Fruit fly (Drosophila melanogaster) whole organism, embryonic: Measurements from ENCODE around the gene vkg.

ENCODE experiments used
- ATbp ChIP-seq: fragments of 200-800 bp; sonication (Bioruptor generic); optimal IDR thresholded peaks from 2 replicates; lab custom pipeline; 2017; ENCODE audit warnings: missing biosample characterization, mild to moderate bottlenecking, missing genetic modification characterization, missing genetic modification reagents
- B-H2 ChIP-seq: fragments of 200-800 bp; sonication (Bioruptor generic); optimal IDR thresholded peaks from 2 replicates; lab custom pipeline; 2018; ENCODE audit warnings: missing biosample characterization, mild to moderate bottlenecking, missing genetic modification characterization
- BtbVII ChIP-seq: fragments of 200-800 bp; sonication (Bioruptor generic); optimal IDR thresholded peaks from 3 replicates; lab custom pipeline; 2017; ENCODE audit warnings: missing biosample characterization, mild to moderate bottlenecking, missing genetic modification characterization
- Bteb2 ChIP-seq: fragments of 200-800 bp; sonication (Bioruptor generic); optimal IDR thresholded peaks from 2 replicates; lab custom pipeline; 2016; ENCODE audit warnings: missing biosample characterization, missing genetic modification characterization
- CG10147 ChIP-seq: fragments of 200-800 bp; sonication (Bioruptor generic); optimal IDR thresholded peaks from 2 replicates; lab custom pipeline; 2019; ENCODE audit warnings: missing biosample characterization, mild to moderate bottlenecking, missing genetic modification characterization, moderate library complexity
- CG12219 ChIP-seq: fragments of 200-800 bp; sonication (Bioruptor generic); optimal IDR thresholded peaks from 3 replicates; lab custom pipeline; 2018; ENCODE audit warnings: missing biosample characterization, mild to moderate bottlenecking, missing genetic modification characterization
- CG12299 ChIP-seq: fragments of 200-800 bp; sonication (Bioruptor generic); optimal IDR thresholded peaks from 2 replicates; lab custom pipeline; 2018; ENCODE audit warnings: missing biosample characterization, mild to moderate bottlenecking, missing genetic modification characterization
- CG12391 ChIP-seq: fragments of 200-800 bp; sonication (Bioruptor generic); optimal IDR thresholded peaks from 3 replicates; lab custom pipeline; 2018; ENCODE audit warnings: missing biosample characterization, mild to moderate bottlenecking, missing genetic modification characterization, moderate library complexity
- CG15601 ChIP-seq: fragments of 200-800 bp; sonication (Bioruptor generic); optimal IDR thresholded peaks from 3 replicates; lab custom pipeline; 2019; ENCODE audit warnings: missing biosample characterization, mild to moderate bottlenecking, missing genetic modification characterization, moderate library complexity
- CG16815 ChIP-seq: fragments of 200-800 bp; sonication (Bioruptor generic); optimal IDR thresholded peaks from 3 replicates; lab custom pipeline; 2017; ENCODE audit warnings: missing biosample characterization, mild to moderate bottlenecking, missing genetic modification characterization
- CG17361 ChIP-seq: fragments of 200-800 bp; sonication (Bioruptor generic); IDR thresholded peaks from 3 replicates; pipeline ENCODE4 v1.3.6; 2022; ENCODE audit warnings: missing biosample characterization, missing genetic modification characterization
- CG31365 ChIP-seq: fragments of 200-800 bp; sonication (Bioruptor generic); optimal IDR thresholded peaks from 2 replicates; lab custom pipeline; 2018; ENCODE audit warnings: missing biosample characterization, mild to moderate bottlenecking, missing genetic modification characterization
- CG32772 ChIP-seq: fragments of 200-800 bp; sonication (Bioruptor generic); IDR thresholded peaks from 2 replicates; pipeline ENCODE4 v1.3.6; 2022; ENCODE audit warnings: missing biosample characterization, missing genetic modification characterization
- CG34422 ChIP-seq: fragments of 200-800 bp; sonication (Bioruptor generic); IDR thresholded peaks from 3 replicates; pipeline ENCODE4 v1.3.6; 2022; ENCODE audit warnings: missing biosample characterization, missing genetic modification characterization
- CG6175 ChIP-seq: fragments of 200-800 bp; sonication (Bioruptor generic); IDR thresholded peaks from 3 replicates; pipeline ENCODE4 v1.3.6; 2022; ENCODE audit warnings: missing biosample characterization, missing genetic modification characterization
- CG6254 ChIP-seq: fragments of 200-800 bp; sonication (Bioruptor generic); optimal IDR thresholded peaks from 3 replicates; lab custom pipeline; 2017; ENCODE audit warnings: mild to moderate bottlenecking, missing biosample characterization, missing genetic modification reagents, missing genetic modification characterization
- CG7556 ChIP-seq: fragments of 200-800 bp; sonication (Bioruptor generic); optimal IDR thresholded peaks from 2 replicates; lab custom pipeline; 2017; ENCODE audit warnings: missing biosample characterization, mild to moderate bottlenecking, missing genetic modification characterization
- CG9437 ChIP-seq: fragments of 200-800 bp; sonication (Bioruptor generic); optimal IDR thresholded peaks from 2 replicates; lab custom pipeline; 2018; ENCODE audit warnings: missing biosample characterization, mild to moderate bottlenecking, missing genetic modification characterization
- Dad ChIP-seq: fragments of 200-800 bp; sonication (Bioruptor generic); optimal IDR thresholded peaks from 3 replicates; lab custom pipeline; 2016; ENCODE audit warnings: missing biosample characterization, missing genetic modification characterization
- Dll ChIP-seq: fragments of 200-800 bp; sonication (Bioruptor generic); IDR thresholded peaks from 4 replicates; pipeline ENCODE4 v1.3.6; 2022; ENCODE audit warnings: missing biosample characterization, missing genetic modification characterization; ENCODE audit not compliant: partially characterized antibody
- Doc2 ChIP-seq: fragments of 200-800 bp; sonication (Bioruptor generic); IDR thresholded peaks from 2 replicates; pipeline ENCODE4 v1.3.6; 2022; ENCODE audit warnings: missing biosample characterization, missing genetic modification characterization
- Doc3 ChIP-seq: fragments of 200-800 bp; sonication (Bioruptor generic); IDR thresholded peaks from 3 replicates; pipeline ENCODE4 v1.3.6; 2022; ENCODE audit warnings: missing biosample characterization, missing genetic modification characterization; ENCODE audit not compliant: partially characterized antibody
- Dp ChIP-seq: fragments of 200-800 bp; sonication (Bioruptor generic); optimal IDR thresholded peaks from 2 replicates; lab custom pipeline; 2018; ENCODE audit warnings: missing biosample characterization, mild to moderate bottlenecking, missing genetic modification characterization, moderate library complexity
- E2f2 ChIP-seq: fragments of 200-800 bp; sonication (Bioruptor generic); IDR thresholded peaks from 2 replicates; pipeline ENCODE4 v1.3.6; 2022; ENCODE audit warnings: missing biosample characterization, missing genetic modification characterization
- MBD-R2 ChIP-seq: fragments of 200-800 bp; sonication (Bioruptor generic); IDR thresholded peaks from 2 replicates; pipeline ENCODE4 v1.3.6; 2022; ENCODE audit warnings: missing biosample characterization, missing genetic modification characterization
- Meics ChIP-seq: fragments of 200-800 bp; sonication (Bioruptor generic); optimal IDR thresholded peaks from 2 replicates; lab custom pipeline; 2017; ENCODE audit warnings: missing biosample characterization, mild to moderate bottlenecking, missing genetic modification characterization
- Oli ChIP-seq: fragments of 200-800 bp; sonication (Bioruptor generic); optimal IDR thresholded peaks from 2 replicates; lab custom pipeline; 2018; ENCODE audit warnings: missing biosample characterization, mild to moderate bottlenecking, missing genetic modification characterization, moderate library complexity
- Optix ChIP-seq: fragments of 200-800 bp; sonication (Bioruptor generic); IDR thresholded peaks from 3 replicates; pipeline ENCODE4 v1.3.6; 2022; ENCODE audit warnings: missing biosample characterization, missing genetic modification characterization
- Sox102F ChIP-seq: fragments of 200-800 bp; sonication (Bioruptor generic); optimal IDR thresholded peaks from 2 replicates; lab custom pipeline; 2018; ENCODE audit warnings: missing biosample characterization, mild to moderate bottlenecking, missing genetic modification characterization, moderate library complexity
- Vsx1 ChIP-seq: fragments of 200-800 bp; sonication (Bioruptor generic); optimal IDR thresholded peaks from 2 replicates; lab custom pipeline; 2017; ENCODE audit warnings: missing biosample characterization, mild to moderate bottlenecking, missing genetic modification characterization, missing genetic modification reagents
- al ChIP-seq: fragments of 200-800 bp; sonication (Bioruptor generic); IDR thresholded peaks from 2 replicates; pipeline ENCODE4 v1.3.6; 2022; ENCODE audit warnings: missing biosample characterization, missing genetic modification characterization
- cwo ChIP-seq: fragments of 200-800 bp; sonication (Bioruptor generic); optimal IDR thresholded peaks from 3 replicates; lab custom pipeline; 2017; ENCODE audit warnings: missing biosample characterization, missing genetic modification characterization, mild to moderate bottlenecking, moderate library complexity, missing genetic modification reagents
- dpn ChIP-seq, 2 experiments: fragments of 200-800 bp; sonication (Bioruptor generic); optimal IDR thresholded peaks; 3 replicates each; lab custom pipeline; 2016; ENCODE audit warnings: missing biosample characterization in 2 of 2, missing genetic modification characterization in 2 of 2
- ewg ChIP-seq: fragments of 200-800 bp; sonication (Bioruptor generic); optimal IDR thresholded peaks from 3 replicates; lab custom pipeline; 2017; ENCODE audit warnings: mild to moderate bottlenecking, missing biosample characterization, missing genetic modification reagents, missing genetic modification characterization
- eyg ChIP-seq: fragments of 200-800 bp; sonication (Bioruptor generic); optimal IDR thresholded peaks from 3 replicates; lab custom pipeline; 2016; ENCODE audit warnings: missing biosample characterization, missing genetic modification characterization
- ftz-f1 ChIP-seq: fragments of 200-800 bp; sonication (Bioruptor generic); optimal IDR thresholded peaks from 2 replicates; lab custom pipeline; 2016; ENCODE audit warnings: missing biosample characterization, missing genetic modification characterization
- gce ChIP-seq: fragments of 200-800 bp; sonication (Bioruptor generic); IDR thresholded peaks from 3 replicates; pipeline ENCODE4 v1.3.6; 2022; ENCODE audit warnings: missing biosample characterization, missing genetic modification characterization
- h ChIP-seq: fragments of >200 bp; optimal IDR thresholded peaks from 2 replicates; lab custom pipeline; 2017
- insv ChIP-seq, 2 experiments: fragments of 200-800 bp; sonication (Bioruptor generic); optimal IDR thresholded peaks; 3 replicates each; lab custom pipeline; 2016 to 2018; ENCODE audit warnings: missing biosample characterization in 2 of 2, missing genetic modification characterization in 2 of 2
- lola ChIP-seq, 3 experiments: fragments of >200 bp in 2 of 3; fragments of 200-800 bp in 1 of 3; sonication (Bioruptor generic) in 1 of 3; optimal IDR thresholded peaks; 2 replicates each; lab custom pipeline; 2017 to 2019; ENCODE audit warnings: missing biosample characterization in 3 of 3, missing genetic modification characterization in 3 of 3, mild to moderate bottlenecking in 1 of 3, moderate library complexity in 1 of 3
- phol ChIP-seq: fragments of 200-800 bp; sonication (Bioruptor generic); optimal IDR thresholded peaks from 3 replicates; lab custom pipeline; 2018; ENCODE audit warnings: missing biosample characterization, mild to moderate bottlenecking, missing genetic modification characterization, moderate library complexity
- pnt ChIP-seq: fragments of 200-800 bp; sonication (Bioruptor generic); optimal IDR thresholded peaks from 3 replicates; lab custom pipeline; 2016; ENCODE audit warnings: missing biosample characterization, missing genetic modification characterization
- pum ChIP-seq: fragments of 200-800 bp; sonication (Bioruptor generic); optimal IDR thresholded peaks from 2 replicates; lab custom pipeline; 2016; ENCODE audit warnings: missing biosample characterization, missing genetic modification characterization
- rib ChIP-seq: fragments of 200-800 bp; sonication (Bioruptor generic); IDR thresholded peaks from 2 replicates; pipeline ENCODE4 v1.3.6; 2022; ENCODE audit warnings: missing biosample characterization, missing genetic modification characterization
- slbo ChIP-seq: fragments of 200-800 bp; sonication (Bioruptor generic); IDR thresholded peaks from 2 replicates; pipeline ENCODE4 v1.3.6; 2022; ENCODE audit warnings: missing biosample characterization, missing genetic modification characterization
- tio ChIP-seq: fragments of 200-800 bp; sonication (Bioruptor generic); optimal IDR thresholded peaks from 2 replicates; lab custom pipeline; 2017; ENCODE audit warnings: missing biosample characterization, missing genetic modification characterization, inconsistent platforms
- tll ChIP-seq, 2 experiments: fragments of 200-800 bp in 1 of 2; fragments of >200 bp in 1 of 2; sonication (Bioruptor generic) in 1 of 2; optimal IDR thresholded peaks; 2 replicates each; lab custom pipeline; 2017 to 2019; ENCODE audit warnings: missing biosample characterization in 2 of 2, missing genetic modification characterization in 2 of 2, mild to moderate bottlenecking in 1 of 2, moderate library complexity in 1 of 2

vkg gene

DNA sequence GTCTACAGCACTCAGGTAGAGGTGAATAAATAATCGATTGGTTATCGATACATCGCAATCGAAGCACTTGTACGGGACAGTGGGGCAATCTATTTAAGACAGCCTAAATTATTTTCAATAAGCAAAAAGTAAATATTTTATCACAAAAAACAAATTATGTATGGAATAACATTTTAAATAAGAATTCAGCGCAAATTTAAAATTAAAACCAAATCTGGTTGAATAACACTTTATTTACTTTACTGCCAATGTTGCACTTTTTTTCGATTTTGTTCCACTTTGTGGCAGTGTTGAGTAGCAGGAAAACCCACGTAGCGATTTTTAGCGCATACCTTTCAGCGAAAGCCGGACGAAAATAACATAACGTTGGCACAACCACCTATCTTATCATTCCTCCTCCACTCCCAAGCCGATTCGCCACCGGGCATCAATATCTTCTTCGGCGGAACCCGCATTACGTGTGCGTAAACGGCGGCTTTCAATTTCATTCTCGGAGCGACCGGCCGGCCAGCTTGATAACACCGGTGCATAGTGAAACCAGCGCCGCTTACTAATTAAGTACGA is 50.9 kb downstream of the vkg start, which contains the start of the genes Gmd and CG3792 (continued):
- peak; percentile 67 for TF ChIP-seq eyg (GFP tag; lab: Kevin White, UChicago)
- peak; percentile 94 for TF ChIP-seq Sox102F (GFP tag; lab: Kevin White, UChicago)
- peak; percentile 85; the same call in 2 of the 3 replicates for TF ChIP-seq gce (GFP tag; lab: Robert Waterston, UW)
- TF ChIP-seq CG12299 (tag; lab: Kevin White, UChicago) = peak; percentile 89
- peak; percentile 92 for TF ChIP-seq CG15601
- peak; percentile 94 for TF ChIP-seq Oli (tag; lab: Kevin White, UChicago)
- TF ChIP-seq CG12219 = peak; percentile 91
- TF ChIP-seq Dp (GFP tag; lab: Kevin White, UChicago) = peak; percentile 22

DNA sequence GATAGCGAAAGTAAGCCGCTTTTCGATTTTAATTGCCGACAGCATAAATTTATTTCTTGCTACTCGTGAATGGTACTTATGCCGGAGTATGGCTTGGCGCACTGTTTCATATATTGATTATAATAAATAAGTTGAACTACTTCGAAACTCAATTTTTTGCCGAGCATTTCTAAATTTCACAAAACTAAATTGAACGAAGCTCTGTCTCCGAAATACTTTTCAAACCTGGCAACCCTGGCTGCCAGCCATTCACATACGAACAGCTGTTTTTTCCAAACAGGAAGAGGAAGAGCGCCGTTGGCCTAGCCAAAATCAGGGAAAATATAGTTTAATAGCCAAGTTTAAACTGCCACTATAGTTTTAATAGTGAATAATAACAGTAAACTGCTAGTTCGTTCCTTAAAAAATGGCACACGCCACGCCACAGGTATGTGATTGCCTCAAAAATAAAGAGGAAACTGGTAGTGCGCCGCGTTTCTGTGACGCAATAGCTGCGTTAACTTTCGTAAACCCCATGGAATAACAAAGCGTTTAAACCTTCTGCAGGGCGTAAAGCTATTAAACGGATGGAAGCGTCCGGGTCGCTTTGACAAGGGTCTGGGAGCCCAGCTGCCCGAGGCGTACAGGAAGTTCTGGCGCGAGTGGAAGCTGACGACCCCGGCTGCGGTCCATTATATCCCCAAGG is 54.1 kb downstream of the vkg start, which contains the start of gene mRpL28:
Gene mRpL28, plus strand, starts transcription at position 246 of the 685 bp plus-strand sequence.
- no peak for TF ChIP-seq CG7556 (GFP tag; lab: Kevin White, UChicago)
- peak; percentile 28 for TF ChIP-seq CG9437 (GFP tag; lab: Kevin White, UChicago)
- TF ChIP-seq pnt (GFP tag; lab: Kevin White, UChicago) = no peak
- TF ChIP-seq E2f2 (GFP tag; lab: Robert Waterston, UW) = 0 out of 2 replicates have a peak, but pooled peaks have one; percentile 7
- TF ChIP-seq CG31365 (tag; lab: Kevin White, UChicago) = no peak
- peak; percentile 14 for TF ChIP-seq BtbVII (GFP tag; lab: Kevin White, UChicago)
- TF ChIP-seq Bteb2 = no peak
- peak; percentile 43 for TF ChIP-seq B-H2 (GFP tag; lab: Kevin White, UChicago)
- TF ChIP-seq Optix (GFP tag; lab: Robert Waterston, UW) = no peak
- peak; percentile 12 for TF ChIP-seq CG10147 (GFP tag; lab: Kevin White, UChicago)
- no peak for TF ChIP-seq CG6254 (GFP tag; lab: Kevin White, UChicago)
- no peak for TF ChIP-seq Meics (GFP tag; lab: Kevin White, UChicago)
- no peak for TF ChIP-seq insv (GFP tag; optimal IDR thresholded peaks at IDR 0.05; lab: Kevin White, UChicago)
- TF ChIP-seq Doc2 (GFP tag; lab: Robert Waterston, UW) = no peak
- TF ChIP-seq cwo (GFP tag; lab: Kevin White, UChicago) = no peak
- no peak for TF ChIP-seq dpn (GFP tag; optimal IDR thresholded peaks at IDR 0.05; lab: Kevin White, UChicago)
- no peak for TF ChIP-seq ATbp
- no peak for TF ChIP-seq CG6175
- TF ChIP-seq CG34422 = peak; percentile 11; the same call in 1 of the 3 replicates
- TF ChIP-seq CG16815 (GFP tag; lab: Kevin White, UChicago) = no peak
- peak; percentile 70 for TF ChIP-seq phol (tag; lab: Kevin White, UChicago)
- TF ChIP-seq Dll (GFP tag; lab: Robert Waterston, UW) = peak; percentile 46; the same call in 1 of the 4 replicates
- TF ChIP-seq tll (GFP tag; optimal IDR thresholded peaks at IDR 0.05; lab: Kevin White, UChicago) = no peak
- TF ChIP-seq CG32772 = no peak
- TF ChIP-seq CG17361 (GFP tag; lab: Robert Waterston, UW) = no peak
- TF ChIP-seq slbo (GFP tag; lab: Robert Waterston, UW) = peak; percentile 42; the same call in 1 of the 2 replicates
- TF ChIP-seq h (lab: Kevin White, UChicago) = no peak
- TF ChIP-seq ftz-f1 (GFP tag; lab: Kevin White, UChicago) = no peak
- no peak for TF ChIP-seq pum
- TF ChIP-seq CG12391 (tag; lab: Kevin White, UChicago) = peak; percentile 40
- TF ChIP-seq MBD-R2 (GFP tag; lab: Robert Waterston, UW) = peak; percentile 92
- no peak for TF ChIP-seq rib (GFP tag; lab: Robert Waterston, UW)
- no peak for TF ChIP-seq ewg (GFP tag; lab: Kevin White, UChicago)
- TF ChIP-seq lola (GFP tag; optimal IDR thresholded peaks at IDR 0.05; lab: Kevin White, UChicago) = peak in 1 of 3 experiments; percentile 0
- TF ChIP-seq Dad = no peak
- TF ChIP-seq tio = no peak
- TF ChIP-seq Doc3 (GFP tag; lab: Robert Waterston, UW) = peak; percentile 21; the same call in 1 of the 3 replicates
- TF ChIP-seq Vsx1 = no peak
- no peak for TF ChIP-seq al (GFP tag; lab: Robert Waterston, UW)
